Worm (Caenorhabditis elegans) whole organism, mixed stage, embryonic: ENCODE results near the gene T13G4.1.
A peak's percentile ranks its signal among the peaks of the same experiment; 100 is the strongest.

Source experiments
- ces-1 ChIP-seq: fragments of 150-350 bp; optimal IDR thresholded peaks from 2 replicates; lab custom pipeline; 2014; ENCODE audit warnings: missing biosample characterization, missing genetic modification reagents, missing genetic modification characterization
- drap-1 ChIP-seq: fragments of 200-800 bp; sonication (Bioruptor generic); optimal IDR thresholded peaks from 3 replicates; lab custom pipeline; 2018; ENCODE audit warnings: mild to moderate bottlenecking, missing genetic modification characterization, missing compliant biosample characterization
- elt-3 ChIP-seq: fragments of 150-350 bp; optimal IDR thresholded peaks from 2 replicates; lab custom pipeline; 2014; ENCODE audit warnings: missing biosample characterization, missing genetic modification characterization
- ham-2 ChIP-seq: fragments of 200-800 bp; sonication (Bioruptor generic); optimal IDR thresholded peaks from 2 replicates; lab custom pipeline; 2018; ENCODE audit warnings: mild to moderate bottlenecking, missing genetic modification characterization, missing compliant biosample characterization
- lin-13 ChIP-seq: fragments of 150-350 bp; optimal IDR thresholded peaks from 2 replicates; lab custom pipeline; 2014; ENCODE audit warnings: missing biosample characterization, missing genetic modification characterization
- mep-1 ChIP-seq: fragments of 150-350 bp; optimal IDR thresholded peaks from 2 replicates; lab custom pipeline; 2017; ENCODE audit warnings: missing biosample characterization, missing genetic modification reagents, missing genetic modification characterization, inconsistent platforms
- nhr-12 ChIP-seq: fragments of 150-350 bp; optimal IDR thresholded peaks from 2 replicates; lab custom pipeline; 2014; ENCODE audit warnings: missing biosample characterization, missing genetic modification characterization
- nhr-28 ChIP-seq: fragments of 150-350 bp; optimal IDR thresholded peaks from 2 replicates; lab custom pipeline; 2014; ENCODE audit warnings: missing biosample characterization, missing genetic modification characterization
- nhr-76 ChIP-seq: sonication (generic microtip); optimal IDR thresholded peaks from 2 replicates; lab custom pipeline; 2017; ENCODE audit warnings: missing biosample characterization, missing genetic modification characterization
- snpc-4 ChIP-seq: fragments of 150-350 bp; optimal IDR thresholded peaks from 2 replicates; lab custom pipeline; 2014; ENCODE audit warnings: missing biosample characterization, missing genetic modification characterization
- unc-62 ChIP-seq: fragments of 150-350 bp; optimal IDR thresholded peaks from 2 replicates; lab custom pipeline; 2014; ENCODE audit warnings: missing biosample characterization, missing genetic modification reagents, missing genetic modification characterization

DNA sequence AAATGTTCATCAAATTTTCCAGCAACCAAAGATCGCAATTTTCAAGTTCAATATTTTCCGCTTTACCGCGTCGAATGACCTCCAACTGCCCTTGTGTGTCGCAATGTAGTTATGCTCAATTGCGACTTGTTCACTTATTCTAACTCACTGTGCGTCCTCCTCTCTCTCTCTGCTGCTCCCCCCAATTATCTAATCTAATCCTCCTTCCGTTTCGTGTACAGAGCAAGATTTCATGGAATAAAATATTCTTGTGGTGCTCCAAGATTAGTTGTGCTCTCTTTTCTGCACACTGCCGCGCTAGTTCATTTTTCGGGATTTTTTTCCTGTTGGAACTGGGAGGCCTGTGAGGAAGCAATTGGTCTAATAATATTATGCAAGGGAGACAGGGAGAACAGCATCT, 9.0 kb upstream of the T13G4.1 start:
- TF ChIP-seq drap-1 (GFP tag; lab: Kevin White, UChicago) (no peak), unc-62 (GFP tag; lab: Kevin White, UChicago) (no peak), mep-1 (tag; lab: Kevin White, UChicago) (no peak), snpc-4 (tag; lab: Kevin White, UChicago) (no peak), nhr-12 (tag; lab: Kevin White, UChicago) (no peak), elt-3 (tag; lab: Kevin White, UChicago) (no peak), ham-2 (GFP tag; lab: Kevin White, UChicago) (no peak), nhr-76 (tag; lab: Kevin White, UChicago) (no peak), lin-13 (no peak), nhr-28 (no peak), ces-1 (GFP tag; lab: Kevin White, UChicago) (peak; percentile 92)
